Worm (Caenorhabditis elegans) whole organism, L3 larva: ENCODE data around the gene pals-23.

ENCODE experiments used
- R02D3.7 ChIP-seq: fragments of 150-350 bp; optimal IDR thresholded peaks from 2 replicates; lab custom pipeline; 2014; ENCODE audit warnings: missing biosample characterization, missing genetic modification characterization
- ZK546.5 ChIP-seq: sonication (generic microtip); optimal IDR thresholded peaks from 2 replicates; lab custom pipeline; 2017; ENCODE audit warnings: missing biosample characterization, missing genetic modification characterization
- aly-2 ChIP-seq: fragments of 150-350 bp; optimal IDR thresholded peaks from 2 replicates; lab custom pipeline; 2014; ENCODE audit warnings: missing biosample characterization, missing genetic modification characterization
- ama-1 ChIP-seq: fragments of 150-350 bp; optimal IDR thresholded peaks from 2 replicates; lab custom pipeline; 2018
- ceh-28 ChIP-seq: fragments of 150-350 bp; optimal IDR thresholded peaks from 2 replicates; lab custom pipeline; 2014; ENCODE audit warnings: missing biosample characterization, missing genetic modification reagents, missing genetic modification characterization
- ceh-82 ChIP-seq: fragments of 150-350 bp; optimal IDR thresholded peaks from 2 replicates; lab custom pipeline; 2014; ENCODE audit warnings: missing biosample characterization, missing genetic modification characterization
- daf-12 ChIP-seq: fragments of 150-350 bp; optimal IDR thresholded peaks from 2 replicates; lab custom pipeline; 2014; ENCODE audit warnings: missing biosample characterization, missing genetic modification reagents, missing genetic modification characterization
- egl-27 ChIP-seq: sonication (generic microtip); optimal IDR thresholded peaks from 4 replicates; lab custom pipeline; 2017; ENCODE audit warnings: missing biosample characterization, missing genetic modification reagents, missing genetic modification characterization
- egl-5 ChIP-seq: fragments of 150-350 bp; optimal IDR thresholded peaks from 2 replicates; lab custom pipeline; 2017; ENCODE audit warnings: missing biosample characterization, missing genetic modification reagents, missing genetic modification characterization, inconsistent platforms
- elt-1 ChIP-seq: fragments of 150-350 bp; optimal IDR thresholded peaks from 2 replicates; lab custom pipeline; 2014; ENCODE audit warnings: missing biosample characterization, missing genetic modification characterization
- elt-2 ChIP-seq: sonication (generic microtip); optimal IDR thresholded peaks from 2 replicates; lab custom pipeline; 2016; ENCODE audit warnings: missing genetic modification reagents, mild to moderate bottlenecking, missing genetic modification characterization, missing compliant biosample characterization
- elt-3 ChIP-seq, 3 experiments: fragments of 150-350 bp in 1 of 3; sonication (generic microtip) in 2 of 3; optimal IDR thresholded peaks; 2 replicates in 2 of 3; 4 replicates in 1 of 3; lab custom pipeline; 2014 to 2017; ENCODE audit warnings: missing biosample characterization in 3 of 3, missing genetic modification characterization in 3 of 3
- eor-1 ChIP-seq, 2 experiments: fragments of 150-350 bp; optimal IDR thresholded peaks; 2 replicates each; lab custom pipeline; 2014 to 2018; ENCODE audit warnings: missing biosample characterization in 2 of 2, missing genetic modification characterization in 2 of 2
- fkh-10 ChIP-seq: sonication (generic microtip); optimal IDR thresholded peaks from 2 replicates; lab custom pipeline; 2017; ENCODE audit warnings: missing biosample characterization, missing genetic modification reagents, missing genetic modification characterization
- fkh-2 ChIP-seq: fragments of 150-350 bp; optimal IDR thresholded peaks from 2 replicates; lab custom pipeline; 2014; ENCODE audit warnings: missing biosample characterization, missing genetic modification reagents, missing genetic modification characterization
- fos-1 ChIP-seq: fragments of 150-350 bp; optimal IDR thresholded peaks from 2 replicates; lab custom pipeline; 2014; ENCODE audit warnings: missing biosample characterization, missing genetic modification characterization
- hmg-11 ChIP-seq: sonication (generic microtip); optimal IDR thresholded peaks from 2 replicates; lab custom pipeline; 2016; ENCODE audit warnings: missing genetic modification characterization, missing compliant biosample characterization
- jun-1 ChIP-seq: fragments of 150-350 bp; optimal IDR thresholded peaks from 2 replicates; lab custom pipeline; 2014; ENCODE audit warnings: missing biosample characterization, missing genetic modification reagents, missing genetic modification characterization
- lin-15B ChIP-seq: fragments of 150-350 bp; optimal IDR thresholded peaks from 2 replicates; lab custom pipeline; 2014; ENCODE audit warnings: missing biosample characterization, missing genetic modification characterization
- lin-39 ChIP-seq: fragments of 150-350 bp; optimal IDR thresholded peaks from 2 replicates; lab custom pipeline; 2018; ENCODE audit warnings: missing biosample characterization, missing genetic modification reagents, missing genetic modification characterization
- lsy-12 ChIP-seq: sonication (generic microtip); optimal IDR thresholded peaks from 2 replicates; lab custom pipeline; 2016; ENCODE audit warnings: mild to moderate bottlenecking, missing genetic modification characterization, missing compliant biosample characterization
- mdl-1 ChIP-seq: fragments of 150-350 bp; optimal IDR thresholded peaks from 2 replicates; lab custom pipeline; 2014; ENCODE audit warnings: missing biosample characterization, missing genetic modification characterization
- mml-1 ChIP-seq: fragments of 150-350 bp; sonication (generic microtip); optimal IDR thresholded peaks from 3 replicates; lab custom pipeline; 2014; ENCODE audit warnings: missing biosample characterization, missing genetic modification characterization
- nfya-1 ChIP-seq: sonication (generic microtip); optimal IDR thresholded peaks from 2 replicates; lab custom pipeline; 2017; ENCODE audit warnings: missing genetic modification characterization, mild to moderate bottlenecking, missing compliant biosample characterization, antibody characterized with exemption, moderate library complexity; ENCODE audit not compliant: insufficient read depth
- nhr-12 ChIP-seq: fragments of 150-350 bp; optimal IDR thresholded peaks from 2 replicates; lab custom pipeline; 2014; ENCODE audit warnings: missing biosample characterization, missing genetic modification characterization
- nhr-23 ChIP-seq: fragments of 150-350 bp; optimal IDR thresholded peaks from 2 replicates; lab custom pipeline; 2014; ENCODE audit warnings: missing biosample characterization, missing genetic modification reagents, missing genetic modification characterization
- nhr-25 ChIP-seq: sonication (generic microtip); optimal IDR thresholded peaks from 2 replicates; lab custom pipeline; 2017; ENCODE audit warnings: missing biosample characterization, missing genetic modification characterization
- nhr-43 ChIP-seq: sonication (generic microtip); optimal IDR thresholded peaks from 2 replicates; lab custom pipeline; 2016; ENCODE audit warnings: mild to moderate bottlenecking, missing genetic modification characterization, missing compliant biosample characterization; ENCODE audit not compliant: poor library complexity, severe bottlenecking
- nhr-67 ChIP-seq: fragments of 150-350 bp; optimal IDR thresholded peaks from 2 replicates; lab custom pipeline; 2014; ENCODE audit warnings: missing biosample characterization, missing genetic modification characterization
- nhr-76 ChIP-seq: fragments of 150-350 bp; sonication (generic microtip); optimal IDR thresholded peaks from 5 replicates; lab custom pipeline; 2014; ENCODE audit warnings: missing biosample characterization, missing genetic modification characterization
- nhr-77 ChIP-seq: fragments of 150-350 bp; optimal IDR thresholded peaks from 2 replicates; lab custom pipeline; 2014; ENCODE audit warnings: missing biosample characterization, missing genetic modification characterization
- pha-4 ChIP-seq: fragments of 150-350 bp; optimal IDR thresholded peaks from 2 replicates; lab custom pipeline; 2014; ENCODE audit warnings: missing biosample characterization, missing genetic modification reagents, missing genetic modification characterization
- pqm-1 ChIP-seq: fragments of 150-350 bp; optimal IDR thresholded peaks from 2 replicates; lab custom pipeline; 2017; ENCODE audit warnings: missing biosample characterization, missing genetic modification characterization, inconsistent platforms
- sea-2 ChIP-seq: fragments of 150-350 bp; sonication (generic microtip); optimal IDR thresholded peaks from 4 replicates; lab custom pipeline; 2014; ENCODE audit warnings: missing biosample characterization, missing genetic modification reagents, missing genetic modification characterization
- skn-1 ChIP-seq: fragments of 150-350 bp; optimal IDR thresholded peaks from 2 replicates; lab custom pipeline; 2014; ENCODE audit warnings: missing biosample characterization, missing genetic modification characterization
- snpc-4 ChIP-seq: fragments of 150-350 bp; optimal IDR thresholded peaks from 2 replicates; lab custom pipeline; 2014; ENCODE audit warnings: missing biosample characterization, missing genetic modification characterization
- tbx-2 ChIP-seq: sonication (generic microtip); optimal IDR thresholded peaks from 2 replicates; lab custom pipeline; 2016; ENCODE audit warnings: mild to moderate bottlenecking, missing genetic modification characterization, missing compliant biosample characterization
- unc-39 ChIP-seq: sonication (generic microtip); optimal IDR thresholded peaks from 4 replicates; lab custom pipeline; 2017; ENCODE audit warnings: missing biosample characterization, missing genetic modification characterization
- unc-62 ChIP-seq: fragments of 150-350 bp; sonication (generic microtip); optimal IDR thresholded peaks from 4 replicates; lab custom pipeline; 2014; ENCODE audit warnings: missing biosample characterization, missing genetic modification reagents, missing genetic modification characterization
- zag-1 ChIP-seq: fragments of 150-350 bp; optimal IDR thresholded peaks from 2 replicates; lab custom pipeline; 2014; ENCODE audit warnings: missing biosample characterization, missing genetic modification characterization
- ztf-11 ChIP-seq: fragments of 150-350 bp; optimal IDR thresholded peaks from 2 replicates; lab custom pipeline; 2014; ENCODE audit warnings: missing biosample characterization, missing genetic modification characterization
- ztf-4 ChIP-seq: fragments of 150-350 bp; optimal IDR thresholded peaks from 2 replicates; lab custom pipeline; 2014; ENCODE audit warnings: missing biosample characterization, missing genetic modification characterization

pals-23 gene

ce11 chrIII:87183-87582 is 37.4 kb upstream of the pals-23 start, which contains the start of the genes F54C4.4 and mrpl-40 (continued):
- no peak for TF ChIP-seq egl-5 (tag; lab: Kevin White, UChicago)

- TF ChIP-seq nhr-23 (tag; lab: Kevin White, UChicago) (peak; percentile 6), lin-15B (tag; lab: Kevin White, UChicago) (peak; percentile 11), jun-1 (tag; lab: Kevin White, UChicago) (peak; percentile 15), skn-1 (tag; lab: Kevin White, UChicago) (peak; percentile 75), nhr-76 (tag; lab: Kevin White, UChicago) (no peak), nhr-25 (tag; lab: Kevin White, UChicago) (peak; percentile 14), pha-4 (tag; lab: Kevin White, UChicago) (peak; percentile 54), pqm-1 (tag; lab: Kevin White, UChicago) (peak; percentile 11), ZK546.5 (no peak), daf-12 (tag; lab: Kevin White, UChicago) (no peak), elt-2 (tag; lab: Kevin White, UChicago) (peak; percentile 48), unc-62 (no peak), nhr-43 (tag; lab: Kevin White, UChicago) (peak; percentile 40), hmg-11 (tag; lab: Kevin White, UChicago) (no peak), R02D3.7 (peak; percentile 63), mml-1 (tag; lab: Kevin White, UChicago) (no peak), nhr-12 (tag; lab: Kevin White, UChicago) (no peak), nfya-1 (peak; percentile 48), fkh-10 (GFP tag; lab: Kevin White, UChicago) (no peak), lin-39 (peak; percentile 18), eor-1 (tag; optimal IDR thresholded peaks at IDR 0.05; lab: Kevin White, UChicago) (no peak), ztf-11 (tag; lab: Kevin White, UChicago) (no peak), ztf-4 (peak; percentile 28), ceh-28 (tag; lab: Kevin White, UChicago) (peak; percentile 30), egl-5 (tag; lab: Kevin White, UChicago) (no peak), ama-1 (lab: Kevin White, UChicago) (peak; percentile 74), aly-2 (peak; percentile 37), lsy-12 (tag; lab: Kevin White, UChicago) (peak; percentile 55), tbx-2 (tag; lab: Kevin White, UChicago) (peak; percentile 37), snpc-4 (tag; lab: Kevin White, UChicago) (no peak)
Measured at ce11 chrIII:89155-89554, 35.4 kb upstream of the pals-23 start.

- TF ChIP-seq pqm-1 (tag; lab: Kevin White, UChicago): no peak
- TF ChIP-seq elt-1 (tag; lab: Kevin White, UChicago): no peak
- TF ChIP-seq hmg-11 (tag; lab: Kevin White, UChicago): no peak
- no peak for TF ChIP-seq lsy-12 (tag; lab: Kevin White, UChicago)
- no peak for TF ChIP-seq fkh-2 (tag; lab: Kevin White, UChicago)
- no peak for TF ChIP-seq nhr-77 (tag; lab: Kevin White, UChicago)
- TF ChIP-seq zag-1 (tag; lab: Kevin White, UChicago): no peak
- no peak for TF ChIP-seq tbx-2 (tag; lab: Kevin White, UChicago)
- TF ChIP-seq elt-2 (tag; lab: Kevin White, UChicago): no peak
- no peak for TF ChIP-seq nhr-67 (tag; lab: Kevin White, UChicago)
- TF ChIP-seq elt-3 (tag; optimal IDR thresholded peaks at IDR 0.05; lab: Kevin White, UChicago): no peak
- TF ChIP-seq, all 47 proteins: peak for 0
Measured at ce11 chrIII:92247-92646, 32.3 kb upstream of the pals-23 start.

- TF ChIP-seq nhr-43 (tag; lab: Kevin White, UChicago): no peak
- TF ChIP-seq nhr-23 (tag; lab: Kevin White, UChicago): peak; percentile 1
- TF ChIP-seq aly-2: no peak
- TF ChIP-seq nhr-76 (tag; lab: Kevin White, UChicago): no peak
- no peak for TF ChIP-seq ZK546.5
- no peak for TF ChIP-seq ztf-11 (tag; lab: Kevin White, UChicago)
- no peak for TF ChIP-seq fos-1 (tag; lab: Kevin White, UChicago)
- no peak for TF ChIP-seq nhr-77 (tag; lab: Kevin White, UChicago)
- TF ChIP-seq elt-1 (tag; lab: Kevin White, UChicago): no peak
- TF ChIP-seq hmg-11 (tag; lab: Kevin White, UChicago): peak; percentile 77
- TF ChIP-seq fkh-10 (GFP tag; lab: Kevin White, UChicago): no peak
- no peak for TF ChIP-seq fkh-2 (tag; lab: Kevin White, UChicago)
- TF ChIP-seq skn-1 (tag; lab: Kevin White, UChicago): no peak
- no peak for TF ChIP-seq eor-1 (tag; optimal IDR thresholded peaks at IDR 0.05; lab: Kevin White, UChicago)
- TF ChIP-seq zag-1 (tag; lab: Kevin White, UChicago): no peak
- TF ChIP-seq mdl-1 (tag; lab: Kevin White, UChicago): no peak
- TF ChIP-seq egl-5 (tag; lab: Kevin White, UChicago): no peak
- TF ChIP-seq sea-2 (GFP tag; lab: Kevin White, UChicago): no peak
- peak; percentile 33 for TF ChIP-seq nfya-1
- TF ChIP-seq unc-62: no peak
- no peak for TF ChIP-seq mml-1 (tag; lab: Kevin White, UChicago)
- no peak for TF ChIP-seq ama-1 (lab: Kevin White, UChicago)
- no peak for TF ChIP-seq ceh-82 (tag; lab: Kevin White, UChicago)
- TF ChIP-seq ceh-28 (tag; lab: Kevin White, UChicago): no peak
- TF ChIP-seq unc-39 (tag; lab: Kevin White, UChicago): no peak
- TF ChIP-seq pha-4 (tag; lab: Kevin White, UChicago): peak; percentile 77
- no peak for TF ChIP-seq egl-27 (tag; lab: Kevin White, UChicago)
- no peak for TF ChIP-seq daf-12 (tag; lab: Kevin White, UChicago)
- no peak for TF ChIP-seq lsy-12 (tag; lab: Kevin White, UChicago)
- no peak for TF ChIP-seq nhr-67 (tag; lab: Kevin White, UChicago)
- TF ChIP-seq pqm-1 (tag; lab: Kevin White, UChicago): no peak
Measured at ce11 chrIII:94759-95330, 29.7 kb upstream of the pals-23 start, which contains the start of gene pat-4. TSS of gene pat-4 (minus strand) at chrIII:94809.
